Fruit fly (Drosophila melanogaster) whole organism, embryonic: Measurements from ENCODE around the gene TpnC25D.
A peak's percentile ranks its signal among the peaks of the same experiment; 100 is the strongest.

Experiments
- Adf1 ChIP-seq: fragments of 200-800 bp; sonication (Bioruptor generic); IDR thresholded peaks from 2 replicates; pipeline ENCODE4 v1.3.6; 2022; ENCODE audit warnings: missing biosample characterization, missing genetic modification characterization
- Atf-2 ChIP-seq: fragments of 200-800 bp; sonication (Bioruptor generic); optimal IDR thresholded peaks from 2 replicates; lab custom pipeline; 2016; ENCODE audit warnings: missing biosample characterization, missing genetic modification characterization
- Blimp-1 ChIP-seq: fragments of 200-800 bp; sonication (Bioruptor generic); optimal IDR thresholded peaks from 3 replicates; lab custom pipeline; 2018; ENCODE audit warnings: missing biosample characterization, missing genetic modification characterization, mild to moderate bottlenecking, moderate library complexity, missing genetic modification reagents
- CG12769 ChIP-seq: fragments of 200-800 bp; sonication (Bioruptor generic); optimal IDR thresholded peaks from 2 replicates; lab custom pipeline; 2019; ENCODE audit warnings: missing biosample characterization, mild to moderate bottlenecking, missing genetic modification characterization, moderate library complexity
- CG18011 ChIP-seq: fragments of 200-800 bp; sonication (Bioruptor generic); optimal IDR thresholded peaks from 2 replicates; lab custom pipeline; 2017; ENCODE audit warnings: missing biosample characterization, missing genetic modification characterization, mild to moderate bottlenecking, moderate library complexity, missing genotype
- CG18476 ChIP-seq: fragments of 200-800 bp; sonication (Bioruptor generic); optimal IDR thresholded peaks from 2 replicates; lab custom pipeline; 2016; ENCODE audit warnings: missing biosample characterization, mild to moderate bottlenecking, missing genetic modification characterization
- CG31224 ChIP-seq: fragments of 200-800 bp; sonication (Bioruptor generic); IDR thresholded peaks from 2 replicates; pipeline ENCODE4 v1.3.6; 2022; ENCODE audit warnings: missing biosample characterization, missing genetic modification characterization
- CG32532 ChIP-seq: fragments of 200-800 bp; sonication (Bioruptor generic); IDR thresholded peaks from 2 replicates; pipeline ENCODE4 v1.3.6; 2022; ENCODE audit warnings: missing biosample characterization, missing genetic modification characterization
- CG32767 ChIP-seq: fragments of 200-800 bp; sonication (Bioruptor generic); IDR thresholded peaks from 2 replicates; pipeline ENCODE4 v1.3.6; 2022; ENCODE audit warnings: missing biosample characterization, missing genetic modification characterization
- CG33213 ChIP-seq: fragments of 200-800 bp; sonication (Bioruptor generic); optimal IDR thresholded peaks from 3 replicates; lab custom pipeline; 2016; ENCODE audit warnings: missing biosample characterization, missing genetic modification characterization
- CG7839 ChIP-seq: fragments of 200-800 bp; sonication (Bioruptor generic); optimal IDR thresholded peaks from 3 replicates; lab custom pipeline; 2018; ENCODE audit warnings: missing biosample characterization, mild to moderate bottlenecking, missing genetic modification characterization, moderate library complexity
- CkIIα-i1 ChIP-seq: fragments of 200-800 bp; sonication (Bioruptor generic); IDR thresholded peaks from 2 replicates; pipeline ENCODE4 v1.3.6; 2022; ENCODE audit warnings: missing biosample characterization, missing genetic modification characterization
- CrebB ChIP-seq: fragments of 200-800 bp; sonication (Bioruptor generic); optimal IDR thresholded peaks from 3 replicates; lab custom pipeline; 2018; ENCODE audit warnings: missing biosample characterization, mild to moderate bottlenecking, missing genetic modification characterization
- Drgx ChIP-seq: fragments of 200-800 bp; sonication (Bioruptor generic); IDR thresholded peaks from 2 replicates; pipeline ENCODE4 v1.3.6; 2022; ENCODE audit warnings: missing biosample characterization, missing genetic modification characterization
- Elba2 ChIP-seq: fragments of 200-800 bp; sonication (Bioruptor generic); optimal IDR thresholded peaks from 3 replicates; lab custom pipeline; 2016; ENCODE audit warnings: missing biosample characterization, missing genetic modification characterization
- HmgD ChIP-seq: fragments of 200-800 bp; sonication (Bioruptor generic); optimal IDR thresholded peaks from 3 replicates; lab custom pipeline; 2016; ENCODE audit warnings: missing biosample characterization, missing genetic modification characterization
- Hr51 ChIP-seq, 2 experiments: fragments of 200-800 bp; sonication (Bioruptor generic); optimal IDR thresholded peaks; 2 replicates in 1 of 2; 3 replicates in 1 of 2; lab custom pipeline; 2016 to 2018; ENCODE audit warnings: missing biosample characterization in 2 of 2, missing genetic modification characterization in 2 of 2, mild to moderate bottlenecking in 1 of 2, moderate library complexity in 1 of 2
- Mad ChIP-seq: fragments of 200-800 bp; sonication (Bioruptor generic); optimal IDR thresholded peaks from 2 replicates; lab custom pipeline; 2016; ENCODE audit warnings: missing biosample characterization, missing genetic modification characterization
- Myb ChIP-seq: fragments of 200-800 bp; sonication (Bioruptor generic); optimal IDR thresholded peaks from 2 replicates; lab custom pipeline; 2016; ENCODE audit warnings: missing biosample characterization, missing genetic modification characterization
- Oaz ChIP-seq: fragments of 200-800 bp; sonication (Bioruptor generic); IDR thresholded peaks from 2 replicates; pipeline ENCODE4 v1.3.6; 2022; ENCODE audit warnings: missing biosample characterization, missing genetic modification characterization
- Oli ChIP-seq: fragments of 200-800 bp; sonication (Bioruptor generic); optimal IDR thresholded peaks from 2 replicates; lab custom pipeline; 2018; ENCODE audit warnings: missing biosample characterization, mild to moderate bottlenecking, missing genetic modification characterization, moderate library complexity
- Sry-β ChIP-seq: fragments of 200-800 bp; sonication (Bioruptor generic); optimal IDR thresholded peaks from 2 replicates; lab custom pipeline; 2018; ENCODE audit warnings: missing biosample characterization, mild to moderate bottlenecking, missing genetic modification characterization, moderate library complexity
- abd-A ChIP-seq: fragments of 200-800 bp; sonication (Bioruptor generic); optimal IDR thresholded peaks from 3 replicates; lab custom pipeline; 2019; ENCODE audit warnings: missing biosample characterization, mild to moderate bottlenecking, missing genetic modification characterization, moderate library complexity
- ase ChIP-seq: fragments of 200-800 bp; sonication (Bioruptor generic); IDR thresholded peaks from 3 replicates; pipeline ENCODE4 v1.3.6; 2022; ENCODE audit warnings: missing biosample characterization, missing genetic modification characterization
- bcd ChIP-seq: fragments of 200-800 bp; sonication (Bioruptor generic); optimal IDR thresholded peaks from 2 replicates; lab custom pipeline; 2017; ENCODE audit warnings: missing biosample characterization, mild to moderate bottlenecking, missing genetic modification characterization
- cg ChIP-seq: fragments of 200-800 bp; sonication (Bioruptor generic); optimal IDR thresholded peaks from 3 replicates; lab custom pipeline; 2019; ENCODE audit warnings: missing biosample characterization, mild to moderate bottlenecking, missing genetic modification characterization, moderate library complexity
- corto ChIP-seq: fragments of 200-800 bp; sonication (Bioruptor generic); optimal IDR thresholded peaks from 2 replicates; lab custom pipeline; 2016; ENCODE audit warnings: missing biosample characterization, mild to moderate bottlenecking, missing genetic modification characterization, moderate library complexity
- ems ChIP-seq: fragments of 200-800 bp; sonication (Bioruptor generic); optimal IDR thresholded peaks from 3 replicates; lab custom pipeline; 2016; ENCODE audit warnings: missing biosample characterization, missing genetic modification characterization
- grn ChIP-seq: fragments of 200-800 bp; sonication (Bioruptor generic); optimal IDR thresholded peaks from 3 replicates; lab custom pipeline; 2017; ENCODE audit warnings: missing biosample characterization, missing genetic modification characterization
- gsb-n ChIP-seq: fragments of 200-800 bp; sonication (Bioruptor generic); optimal IDR thresholded peaks from 3 replicates; lab custom pipeline; 2018; ENCODE audit warnings: missing biosample characterization, mild to moderate bottlenecking, missing genetic modification characterization
- kni ChIP-seq: fragments of 200-800 bp; sonication (Bioruptor generic); optimal IDR thresholded peaks from 3 replicates; lab custom pipeline; 2017; ENCODE audit warnings: mild to moderate bottlenecking, missing biosample characterization, missing genetic modification reagents, missing genetic modification characterization
- lbe ChIP-seq: fragments of 200-800 bp; sonication (Bioruptor generic); optimal IDR thresholded peaks from 2 replicates; lab custom pipeline; 2016; ENCODE audit warnings: missing biosample characterization, mild to moderate bottlenecking, missing genetic modification characterization
- nau ChIP-seq: fragments of 200-800 bp; sonication (Bioruptor generic); optimal IDR thresholded peaks from 3 replicates; lab custom pipeline; 2017; ENCODE audit warnings: missing biosample characterization, mild to moderate bottlenecking, missing genetic modification characterization, missing genetic modification reagents
- nom ChIP-seq: fragments of 200-800 bp; sonication (Bioruptor generic); optimal IDR thresholded peaks from 2 replicates; lab custom pipeline; 2017; ENCODE audit warnings: missing biosample characterization, missing genetic modification characterization, mild to moderate bottlenecking, moderate library complexity, missing genetic modification reagents
- onecut ChIP-seq: fragments of 200-800 bp; sonication (Bioruptor generic); IDR thresholded peaks from 2 replicates; pipeline ENCODE4 v1.3.6; 2022; ENCODE audit warnings: missing biosample characterization, missing genetic modification characterization
- pan ChIP-seq, 4 experiments: fragments of >200 bp in 3 of 4; fragments of 200-800 bp in 1 of 4; sonication (Bioruptor generic) in 1 of 4; optimal IDR thresholded peaks in 3 of 4; IDR thresholded peaks in 1 of 4; 2 replicates each; pipeline versions ENCODE4 v1.3.6 to Lab custom; 2017 to 2022; ENCODE audit warnings: missing biosample characterization in 2 of 4, missing genetic modification characterization in 2 of 4, mixed read lengths in 1 of 4
- prd ChIP-seq, 3 experiments: fragments of >200 bp in 2 of 3; fragments of 200-800 bp in 1 of 3; sonication (Bioruptor generic) in 1 of 3; optimal IDR thresholded peaks in 2 of 3; IDR thresholded peaks in 1 of 3; 2 replicates in 2 of 3; 3 replicates in 1 of 3; pipeline versions ENCODE4 v1.3.6 to Lab custom; 2017 to 2022; ENCODE audit warnings: missing biosample characterization in 1 of 3, missing genetic modification characterization in 1 of 3
- sd ChIP-seq: fragments of 200-800 bp; sonication (Bioruptor generic); optimal IDR thresholded peaks from 3 replicates; lab custom pipeline; 2018; ENCODE audit warnings: missing biosample characterization, mild to moderate bottlenecking, missing genetic modification characterization, moderate library complexity
- sqz ChIP-seq: fragments of 200-800 bp; sonication (Bioruptor generic); optimal IDR thresholded peaks from 3 replicates; lab custom pipeline; 2018; ENCODE audit warnings: missing biosample characterization, mild to moderate bottlenecking, missing genetic modification characterization
- unc-4 ChIP-seq: fragments of 200-800 bp; sonication (Bioruptor generic); IDR thresholded peaks from 2 replicates; pipeline ENCODE4 v1.3.6; 2022; ENCODE audit warnings: missing biosample characterization, missing genetic modification characterization; ENCODE audit not compliant: partially characterized antibody
- zf30C ChIP-seq: fragments of 200-800 bp; sonication (Bioruptor generic); optimal IDR thresholded peaks from 3 replicates; lab custom pipeline; 2018; ENCODE audit warnings: missing biosample characterization, mild to moderate bottlenecking, missing genetic modification characterization

TpnC25D gene

dm6 chr2L:5247812-5248211, 31.3 kb downstream of the TpnC25D start:
- no peak for TF ChIP-seq ems
- no peak for TF ChIP-seq Adf1
- no peak for TF ChIP-seq CG18011
- TF ChIP-seq pan (optimal IDR thresholded peaks at IDR 0.05; lab: Kevin White, UChicago) = no peak
- TF ChIP-seq pan (GFP tag; optimal IDR thresholded peaks at IDR 0.05 in 1 of 2, IDR thresholded peaks at IDR 0.05 in 1 of 2) = no peak
- TF ChIP-seq ase (GFP tag; lab: Robert Waterston, UW) = no peak
- peak; percentile 58 for TF ChIP-seq cg (GFP tag; lab: Kevin White, UChicago)
- TF ChIP-seq abd-A = no peak
- TF ChIP-seq Atf-2 (GFP tag; lab: Kevin White, UChicago) = no peak
- no peak for TF ChIP-seq CG18476 (GFP tag; lab: Kevin White, UChicago)
- no peak for TF ChIP-seq Oli
- no peak for TF ChIP-seq Mad (GFP tag; lab: Kevin White, UChicago)
- no peak for TF ChIP-seq bcd (GFP tag; lab: Kevin White, UChicago)
- TF ChIP-seq nau (GFP tag; lab: Kevin White, UChicago) = peak; percentile 53
- TF ChIP-seq CkIIα-i1 (GFP tag; lab: Robert Waterston, UW) = no peak
- no peak for TF ChIP-seq Myb (GFP tag; lab: Kevin White, UChicago)
- TF ChIP-seq CG7839 (tag; lab: Kevin White, UChicago) = no peak
- no peak for TF ChIP-seq Hr51 (GFP tag; optimal IDR thresholded peaks at IDR 0.05; lab: Kevin White, UChicago)
- peak; percentile 84 for TF ChIP-seq kni (GFP tag; lab: Kevin White, UChicago)
- 0 out of 2 replicates have a peak, but pooled peaks have one; percentile 16 for TF ChIP-seq CG32767 (GFP tag; lab: Robert Waterston, UW)
- TF ChIP-seq, all 482 proteins: peak for 4

- TF ChIP-seq sqz (GFP tag; lab: Kevin White, UChicago) (peak; percentile 4), Oaz (GFP tag; lab: Robert Waterston, UW) (no peak), sd (tag; lab: Kevin White, UChicago) (peak; percentile 40), CG12769 (tag; lab: Kevin White, UChicago) (peak; percentile 20), grn (GFP tag; lab: Kevin White, UChicago) (peak; percentile 19), gsb-n (tag; lab: Kevin White, UChicago) (peak; percentile 11), Blimp-1 (peak; percentile 37), CG18011 (no peak)
Measured at dm6 chr2L:5248582-5248981, 32.1 kb downstream of the TpnC25D start.

dm6 chr2L:5249766-5250165, 33.3 kb downstream of the TpnC25D start:
- TF ChIP-seq CG33213 (GFP tag; lab: Kevin White, UChicago) (no peak), CG31224 (GFP tag; lab: Robert Waterston, UW) (0 out of 2 replicates have a peak, but pooled peaks have one; percentile 12), Elba2 (no peak), HmgD (no peak), Sry-β (GFP tag; lab: Kevin White, UChicago) (no peak), prd (optimal IDR thresholded peaks at IDR 0.05; lab: Kevin White, UChicago) (no peak), prd (GFP tag; IDR thresholded peaks at IDR 0.05; lab: Robert Waterston, UW) (0 out of 3 replicates have a peak, but pooled peaks have one; percentile 11), unc-4 (GFP tag; lab: Robert Waterston, UW) (no peak), Drgx (GFP tag; lab: Robert Waterston, UW) (peak; percentile 36; the same call in 1 of the 2 replicates), zf30C (GFP tag; lab: Kevin White, UChicago) (peak; percentile 42), nom (GFP tag; lab: Kevin White, UChicago) (peak; percentile 27), onecut (GFP tag; lab: Robert Waterston, UW) (no peak), CrebB (tag; lab: Kevin White, UChicago) (no peak), CG32532 (GFP tag; lab: Robert Waterston, UW) (0 out of 2 replicates have a peak, but pooled peaks have one; percentile 23), lbe (GFP tag; lab: Kevin White, UChicago) (peak; percentile 75), corto (peak; percentile 49)
